Worm (Caenorhabditis elegans): ENCODE measurements around the gene cpg-2.

DNA sequence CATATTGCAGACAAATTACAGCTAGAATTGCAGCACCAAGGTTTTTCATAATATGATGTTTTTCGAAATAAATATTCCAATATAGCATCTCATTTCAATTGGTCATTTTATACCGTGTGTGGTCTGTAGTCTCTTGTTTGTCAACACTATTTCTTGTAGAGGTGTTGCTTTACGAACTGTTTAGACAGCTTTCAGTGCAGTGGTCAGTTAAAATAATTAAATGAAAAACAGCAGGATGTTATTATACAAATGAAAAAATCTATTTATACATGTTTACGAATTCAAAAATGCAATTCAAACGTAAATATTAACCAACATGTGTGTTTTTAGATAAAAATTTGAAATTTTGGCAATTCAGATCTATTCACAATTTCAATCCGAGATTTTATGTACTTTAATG lies 8.0 kb upstream of the cpg-2 start, which contains the start of gene B0280.7:
- TF ChIP-seq lsy-2 (tag; optimal IDR thresholded peaks at IDR 0.05) (no peak), lin-39 (tag; optimal IDR thresholded peaks at IDR 0.05) (no peak), elt-3 (tag; optimal IDR thresholded peaks at IDR 0.05) (no peak), ceh-82 (tag; optimal IDR thresholded peaks at IDR 0.05) (no peak), nhr-28 (tag; optimal IDR thresholded peaks at IDR 0.05) (no peak), sptf-1 (tag; optimal IDR thresholded peaks at IDR 0.05) (no peak), egl-13 (tag; optimal IDR thresholded peaks at IDR 0.05) (no peak), ztf-11 (tag; optimal IDR thresholded peaks at IDR 0.05) (no peak)

All from whole organism, L1 larva.